Worm (Caenorhabditis elegans) whole organism, L2 larva: Measurements from ENCODE around the gene Y43F8C.16.

Experiments
- ZK546.5 ChIP-seq: sonication (generic microtip); optimal IDR thresholded peaks from 2 replicates; lab custom pipeline; 2017; ENCODE audit warnings: missing biosample characterization, missing genetic modification characterization
- aly-2 ChIP-seq: fragments of 150-350 bp; optimal IDR thresholded peaks from 2 replicates; lab custom pipeline; 2014; ENCODE audit warnings: missing biosample characterization, missing genetic modification characterization
- lin-39 ChIP-seq: fragments of 150-350 bp; optimal IDR thresholded peaks from 2 replicates; lab custom pipeline; 2014; ENCODE audit warnings: missing biosample characterization, missing genetic modification reagents, missing genetic modification characterization
- nhr-12 ChIP-seq: fragments of 150-350 bp; optimal IDR thresholded peaks from 2 replicates; lab custom pipeline; 2014; ENCODE audit warnings: missing biosample characterization, missing genetic modification characterization
- snpc-4 ChIP-seq: fragments of 150-350 bp; optimal IDR thresholded peaks from 2 replicates; lab custom pipeline; 2014; ENCODE audit warnings: missing biosample characterization, missing genetic modification characterization
- unc-39 ChIP-seq: fragments of 150-350 bp; optimal IDR thresholded peaks from 2 replicates; lab custom pipeline; 2014; ENCODE audit warnings: missing biosample characterization, missing genetic modification characterization

ce11 chrV:19747144-19747543 lies 31.8 kb upstream of the Y43F8C.16 start:
- no peak for TF ChIP-seq snpc-4 (tag; lab: Kevin White, UChicago)
- no peak for TF ChIP-seq ZK546.5 (tag; lab: Kevin White, UChicago)
- no peak for TF ChIP-seq unc-39
- TF ChIP-seq lin-39 (tag; lab: Kevin White, UChicago): no peak
- no peak for TF ChIP-seq aly-2 (tag; lab: Kevin White, UChicago)
- no peak for TF ChIP-seq nhr-12 (tag; lab: Kevin White, UChicago)
